Fruit fly (Drosophila melanogaster) whole organism, embryonic: ENCODE measurements around the gene Sps2.

Experiments used
- Aef1 ChIP-seq: fragments of 200-800 bp; sonication (Bioruptor generic); IDR thresholded peaks from 3 replicates; pipeline ENCODE4 v1.3.6; 2022; ENCODE audit warnings: missing biosample characterization, missing genetic modification characterization
- Atf3 ChIP-seq: fragments of 200-800 bp; sonication (Bioruptor generic); optimal IDR thresholded peaks from 3 replicates; lab custom pipeline; 2016; ENCODE audit warnings: missing biosample characterization, missing genetic modification characterization
- Atf6 ChIP-seq: fragments of 200-800 bp; sonication (Bioruptor generic); IDR thresholded peaks from 2 replicates; pipeline ENCODE4 v1.3.6; 2022; ENCODE audit warnings: missing biosample characterization, missing genetic modification characterization
- CG10147 ChIP-seq: fragments of 200-800 bp; sonication (Bioruptor generic); optimal IDR thresholded peaks from 2 replicates; lab custom pipeline; 2019; ENCODE audit warnings: missing biosample characterization, mild to moderate bottlenecking, missing genetic modification characterization, moderate library complexity
- CG11093 ChIP-seq: fragments of 200-800 bp; sonication (Bioruptor generic); IDR thresholded peaks from 3 replicates; pipeline ENCODE4 v1.3.6; 2022; ENCODE audit warnings: missing biosample characterization, missing genetic modification characterization
- CG11723 ChIP-seq: fragments of 200-800 bp; sonication (Bioruptor generic); optimal IDR thresholded peaks from 2 replicates; lab custom pipeline; 2017; ENCODE audit warnings: missing biosample characterization, mild to moderate bottlenecking, missing genetic modification characterization
- CG13123 ChIP-seq: fragments of 200-800 bp; sonication (Bioruptor generic); optimal IDR thresholded peaks from 2 replicates; lab custom pipeline; 2016; ENCODE audit warnings: missing biosample characterization, missing genetic modification characterization
- CG14014 ChIP-seq: fragments of 200-800 bp; sonication (Bioruptor generic); IDR thresholded peaks from 2 replicates; pipeline ENCODE4 v1.3.6; 2022; ENCODE audit warnings: missing biosample characterization, missing genetic modification characterization
- CG15011 ChIP-seq: fragments of 200-800 bp; sonication (Bioruptor generic); optimal IDR thresholded peaks from 3 replicates; lab custom pipeline; 2018; ENCODE audit warnings: missing biosample characterization, mild to moderate bottlenecking, missing genetic modification characterization
- CG15601 ChIP-seq: fragments of 200-800 bp; sonication (Bioruptor generic); optimal IDR thresholded peaks from 3 replicates; lab custom pipeline; 2019; ENCODE audit warnings: missing biosample characterization, mild to moderate bottlenecking, missing genetic modification characterization, moderate library complexity
- CG16863 ChIP-seq: fragments of 200-800 bp; sonication (Bioruptor generic); optimal IDR thresholded peaks from 3 replicates; lab custom pipeline; 2016; ENCODE audit warnings: missing biosample characterization, missing genetic modification characterization
- CG17359 ChIP-seq: fragments of 200-800 bp; sonication (Bioruptor generic); optimal IDR thresholded peaks from 3 replicates; lab custom pipeline; 2018; ENCODE audit warnings: missing biosample characterization, mild to moderate bottlenecking, missing genetic modification characterization, moderate library complexity
- CG18764 ChIP-seq: fragments of 200-800 bp; sonication (Bioruptor generic); optimal IDR thresholded peaks from 3 replicates; lab custom pipeline; 2016; ENCODE audit warnings: missing biosample characterization, missing genetic modification characterization
- CG3726 ChIP-seq: fragments of 200-800 bp; sonication (Bioruptor generic); IDR thresholded peaks from 3 replicates; pipeline ENCODE4, ENCODE4 v1.3.6; 2022; ENCODE audit warnings: missing biosample characterization, missing genetic modification characterization
- CG7745 ChIP-seq: fragments of 200-800 bp; sonication (Bioruptor generic); optimal IDR thresholded peaks from 2 replicates; lab custom pipeline; 2018; ENCODE audit warnings: missing biosample characterization, mild to moderate bottlenecking, missing genetic modification characterization, moderate library complexity
- CG9727 ChIP-seq: fragments of 200-800 bp; sonication (Bioruptor generic); optimal IDR thresholded peaks from 3 replicates; lab custom pipeline; 2017; ENCODE audit warnings: missing biosample characterization, mild to moderate bottlenecking, missing genetic modification characterization
- D19A ChIP-seq: fragments of 200-800 bp; optimal IDR thresholded peaks from 3 replicates; lab custom pipeline; 2019; ENCODE audit warnings: missing biosample characterization, mild to moderate bottlenecking, missing genetic modification characterization, moderate library complexity
- Ets97D ChIP-seq: fragments of 200-800 bp; sonication (Bioruptor generic); optimal IDR thresholded peaks from 3 replicates; lab custom pipeline; 2016; ENCODE audit warnings: missing biosample characterization, missing genetic modification characterization
- Hand ChIP-seq: fragments of 200-800 bp; sonication (Bioruptor generic); optimal IDR thresholded peaks from 2 replicates; lab custom pipeline; 2017; ENCODE audit warnings: mild to moderate bottlenecking, missing biosample characterization, missing genetic modification reagents, missing genetic modification characterization
- Hey ChIP-seq: fragments of 200-800 bp; sonication (Bioruptor generic); optimal IDR thresholded peaks from 3 replicates; lab custom pipeline; 2018; ENCODE audit warnings: missing biosample characterization, mild to moderate bottlenecking, missing genetic modification characterization
- HmgZ ChIP-seq: fragments of 200-800 bp; sonication (Bioruptor generic); optimal IDR thresholded peaks from 2 replicates; lab custom pipeline; 2018; ENCODE audit warnings: missing biosample characterization, mild to moderate bottlenecking, missing genetic modification characterization
- Hsf ChIP-seq: fragments of 200-800 bp; sonication (Bioruptor generic); optimal IDR thresholded peaks from 3 replicates; lab custom pipeline; 2016; ENCODE audit warnings: missing biosample characterization, missing genetic modification characterization
- Lim3 ChIP-seq: fragments of 200-800 bp; sonication (Bioruptor generic); IDR thresholded peaks from 2 replicates; pipeline ENCODE4 v1.3.6; 2022; ENCODE audit warnings: missing biosample characterization, missing genetic modification characterization
- MBD-R2 ChIP-seq: fragments of 200-800 bp; sonication (Bioruptor generic); IDR thresholded peaks from 2 replicates; pipeline ENCODE4 v1.3.6; 2022; ENCODE audit warnings: missing biosample characterization, missing genetic modification characterization
- MESR4 ChIP-seq: fragments of 200-800 bp; sonication (Bioruptor generic); optimal IDR thresholded peaks from 2 replicates; lab custom pipeline; 2018; ENCODE audit warnings: missing biosample characterization, mild to moderate bottlenecking, missing genetic modification characterization, moderate library complexity
- Myb ChIP-seq: fragments of 200-800 bp; sonication (Bioruptor generic); optimal IDR thresholded peaks from 2 replicates; lab custom pipeline; 2016; ENCODE audit warnings: missing biosample characterization, missing genetic modification characterization
- Nf-YA ChIP-seq: fragments of 200-800 bp; sonication (Bioruptor generic); IDR thresholded peaks from 2 replicates; pipeline ENCODE4 v1.3.6; 2022; ENCODE audit warnings: missing biosample characterization, missing genetic modification characterization
- Tbp ChIP-seq: fragments of >200 bp; optimal IDR thresholded peaks from 2 replicates; lab custom pipeline; 2018; ENCODE audit warnings: missing biosample characterization, missing genetic modification characterization
- Xbp1 ChIP-seq: fragments of 200-800 bp; sonication (Bioruptor generic); optimal IDR thresholded peaks from 3 replicates; lab custom pipeline; 2016; ENCODE audit warnings: missing biosample characterization, mild to moderate bottlenecking, missing genetic modification characterization
- ara ChIP-seq: fragments of 200-800 bp; sonication (Bioruptor generic); IDR thresholded peaks from 2 replicates; pipeline ENCODE4 v1.3.6; 2022; ENCODE audit warnings: missing biosample characterization, missing genetic modification characterization
- bowl ChIP-seq: fragments of 200-800 bp; sonication (Bioruptor generic); IDR thresholded peaks from 2 replicates; pipeline ENCODE4 v1.3.6; 2022; ENCODE audit warnings: missing biosample characterization, missing genetic modification characterization
- br ChIP-seq: fragments of >200 bp; optimal IDR thresholded peaks from 2 replicates; lab custom pipeline; 2017
- crp ChIP-seq, 2 experiments: fragments of 200-800 bp; sonication (Bioruptor generic); optimal IDR thresholded peaks; 2 replicates in 1 of 2; 3 replicates in 1 of 2; lab custom pipeline; 2017; ENCODE audit warnings: missing biosample characterization in 2 of 2, missing genetic modification characterization in 2 of 2, mild to moderate bottlenecking in 1 of 2, moderate library complexity in 1 of 2
- disco-r ChIP-seq: fragments of 200-800 bp; sonication (Bioruptor generic); optimal IDR thresholded peaks from 2 replicates; lab custom pipeline; 2016; ENCODE audit warnings: missing biosample characterization, missing genetic modification characterization
- emc ChIP-seq: fragments of 200-800 bp; sonication (Bioruptor generic); optimal IDR thresholded peaks from 2 replicates; lab custom pipeline; 2016; ENCODE audit warnings: missing biosample characterization, missing genetic modification characterization
- ems ChIP-seq: fragments of 200-800 bp; sonication (Bioruptor generic); optimal IDR thresholded peaks from 3 replicates; lab custom pipeline; 2016; ENCODE audit warnings: missing biosample characterization, missing genetic modification characterization
- en ChIP-seq: fragments of 200-800 bp; sonication (Bioruptor generic); optimal IDR thresholded peaks from 2 replicates; lab custom pipeline; 2016; ENCODE audit warnings: missing biosample characterization, missing genetic modification characterization
- eve ChIP-seq, 2 experiments: fragments of >200 bp; optimal IDR thresholded peaks; 2 replicates each; lab custom pipeline; 2017; ENCODE audit warnings: missing biosample characterization in 2 of 2, missing genetic modification characterization in 2 of 2
- fd64A ChIP-seq: fragments of 200-800 bp; sonication (Bioruptor generic); optimal IDR thresholded peaks from 3 replicates; lab custom pipeline; 2018; ENCODE audit warnings: missing biosample characterization, mild to moderate bottlenecking, missing genetic modification characterization
- ham ChIP-seq: fragments of 200-800 bp; sonication (Bioruptor generic); IDR thresholded peaks from 2 replicates; pipeline ENCODE4 v1.3.6; 2022; ENCODE audit warnings: missing biosample characterization, missing genetic modification characterization
- phol ChIP-seq: fragments of 200-800 bp; sonication (Bioruptor generic); optimal IDR thresholded peaks from 3 replicates; lab custom pipeline; 2018; ENCODE audit warnings: missing biosample characterization, mild to moderate bottlenecking, missing genetic modification characterization, moderate library complexity
- prd ChIP-seq, 3 experiments: fragments of >200 bp in 2 of 3; fragments of 200-800 bp in 1 of 3; sonication (Bioruptor generic) in 1 of 3; optimal IDR thresholded peaks in 2 of 3; IDR thresholded peaks in 1 of 3; 2 replicates in 2 of 3; 3 replicates in 1 of 3; pipeline versions ENCODE4 v1.3.6 to Lab custom; 2017 to 2022; ENCODE audit warnings: missing biosample characterization in 1 of 3, missing genetic modification characterization in 1 of 3
- pros ChIP-seq: fragments of 200-800 bp; sonication (Bioruptor generic); optimal IDR thresholded peaks from 3 replicates; lab custom pipeline; 2019; ENCODE audit warnings: missing biosample characterization, mild to moderate bottlenecking, missing genetic modification characterization, moderate library complexity
- row ChIP-seq: fragments of 200-800 bp; sonication (Bioruptor generic); IDR thresholded peaks from 3 replicates; pipeline ENCODE4 v1.3.6; 2022; ENCODE audit warnings: missing biosample characterization, missing genetic modification characterization
- sqz ChIP-seq: fragments of 200-800 bp; sonication (Bioruptor generic); optimal IDR thresholded peaks from 3 replicates; lab custom pipeline; 2018; ENCODE audit warnings: missing biosample characterization, mild to moderate bottlenecking, missing genetic modification characterization
- stwl ChIP-seq: fragments of 200-800 bp; sonication (Bioruptor generic); optimal IDR thresholded peaks from 3 replicates; lab custom pipeline; 2018; ENCODE audit warnings: missing biosample characterization, mild to moderate bottlenecking, missing genetic modification characterization, moderate library complexity
- tio ChIP-seq: fragments of 200-800 bp; sonication (Bioruptor generic); optimal IDR thresholded peaks from 2 replicates; lab custom pipeline; 2017; ENCODE audit warnings: missing biosample characterization, missing genetic modification characterization, inconsistent platforms
- unc-4 ChIP-seq: fragments of 200-800 bp; sonication (Bioruptor generic); IDR thresholded peaks from 2 replicates; pipeline ENCODE4 v1.3.6; 2022; ENCODE audit warnings: missing biosample characterization, missing genetic modification characterization; ENCODE audit not compliant: partially characterized antibody
- zen2 ChIP-seq: fragments of 200-800 bp; sonication (Bioruptor generic); IDR thresholded peaks from 3 replicates; pipeline ENCODE4 v1.3.6; 2022; ENCODE audit warnings: missing biosample characterization, missing genetic modification characterization; ENCODE audit not compliant: partially characterized antibody
- zfh1 ChIP-seq: fragments of 200-800 bp; sonication (Bioruptor generic); IDR thresholded peaks from 3 replicates; pipeline ENCODE4 v1.3.6; 2022; ENCODE audit warnings: missing biosample characterization, missing genetic modification characterization

The Sps2 gene

DNA sequence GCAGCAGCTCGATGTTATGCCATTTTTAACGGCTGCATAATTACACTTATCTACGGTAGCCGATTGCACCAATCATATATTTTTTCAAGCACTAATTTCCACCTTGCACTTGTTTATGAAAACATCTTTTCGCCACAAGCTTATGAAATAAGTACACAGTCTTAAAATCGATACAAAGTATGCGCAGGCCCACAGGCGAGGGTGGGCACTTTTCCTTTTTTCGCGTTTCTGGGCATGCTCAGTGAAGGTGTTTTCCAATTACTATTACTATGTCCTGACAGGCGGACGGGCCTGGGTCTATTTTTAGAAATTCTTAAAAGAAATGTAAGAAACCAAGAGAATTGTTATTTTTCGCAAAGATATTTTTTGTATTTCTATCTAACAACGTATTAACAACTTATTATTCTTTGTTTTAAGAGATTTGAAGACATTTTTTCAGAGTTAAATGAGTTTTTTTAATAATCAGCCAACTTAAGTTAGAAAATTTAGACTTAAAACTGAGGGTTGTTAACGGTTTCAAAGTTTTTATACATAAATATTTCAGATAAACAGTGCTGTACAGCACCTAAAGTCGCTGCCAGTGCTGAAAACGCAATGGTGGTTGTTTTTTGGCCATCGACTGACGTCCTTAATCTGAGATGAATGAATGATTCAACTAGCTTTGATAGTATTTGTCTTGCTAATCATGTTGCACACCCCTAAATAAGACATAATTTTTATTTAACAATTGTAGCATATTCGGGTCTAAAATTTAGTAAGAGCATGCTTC is 31.6 kb upstream of the Sps2 start, which contains the start of gene Cdk5alpha (continued):
- TF ChIP-seq fd64A (no peak), D19A (tag; lab: Kevin White, UChicago) (no peak), Atf3 (GFP tag; lab: Kevin White, UChicago) (no peak), CG16863 (GFP tag; lab: Kevin White, UChicago) (no peak), CG7745 (tag; lab: Kevin White, UChicago) (no peak), MESR4 (GFP tag; lab: Kevin White, UChicago) (peak; percentile 8), CG17359 (tag; lab: Kevin White, UChicago) (no peak), Hsf (no peak), eve (GFP tag; optimal IDR thresholded peaks at IDR 0.05; lab: Kevin White, UChicago) (no peak), Aef1 (GFP tag; lab: Robert Waterston, UW) (no peak), stwl (tag; lab: Kevin White, UChicago) (peak; percentile 98), CG14014 (GFP tag; lab: Robert Waterston, UW) (no peak), bowl (no peak), Myb (GFP tag; lab: Kevin White, UChicago) (peak; percentile 41), Xbp1 (GFP tag; lab: Kevin White, UChicago) (no peak), CG15601 (tag; lab: Kevin White, UChicago) (peak; percentile 26), Hand (GFP tag; lab: Kevin White, UChicago) (no peak), CG18764 (GFP tag; lab: Kevin White, UChicago) (no peak), row (GFP tag; lab: Robert Waterston, UW) (no peak), sqz (GFP tag; lab: Kevin White, UChicago) (no peak), CG10147 (GFP tag; lab: Kevin White, UChicago) (no peak), ham (no peak), disco-r (no peak), ara (GFP tag; lab: Robert Waterston, UW) (no peak), CG11093 (GFP tag; lab: Robert Waterston, UW) (no peak), Lim3 (GFP tag; lab: Robert Waterston, UW) (no peak), CG13123 (GFP tag; lab: Kevin White, UChicago) (no peak), MBD-R2 (GFP tag; lab: Robert Waterston, UW) (no peak), ems (GFP tag; lab: Kevin White, UChicago) (peak; percentile 17), unc-4 (GFP tag; lab: Robert Waterston, UW) (no peak), pros (no peak), zen2 (no peak), Ets97D (GFP tag; lab: Kevin White, UChicago) (no peak), CG9727 (GFP tag; lab: Kevin White, UChicago) (no peak), zfh1 (GFP tag; lab: Robert Waterston, UW) (no peak), HmgZ (tag; lab: Kevin White, UChicago) (no peak), br (lab: Kevin White, UChicago) (no peak), Tbp (GFP tag; lab: Kevin White, UChicago) (no peak), tio (GFP tag; lab: Kevin White, UChicago) (no peak), Nf-YA (GFP tag; lab: Robert Waterston, UW) (no peak), CG15011 (GFP tag; lab: Kevin White, UChicago) (no peak), CG3726 (GFP tag; lab: Robert Waterston, UW) (no peak), CG11723 (GFP tag; lab: Kevin White, UChicago) (no peak), Hey (no peak), en (GFP tag; lab: Kevin White, UChicago) (no peak), prd (optimal IDR thresholded peaks at IDR 0.05; lab: Kevin White, UChicago) (no peak), prd (GFP tag; IDR thresholded peaks at IDR 0.05; lab: Robert Waterston, UW) (no peak), phol (no peak), emc (GFP tag; lab: Kevin White, UChicago) (no peak), Atf6 (GFP tag; lab: Robert Waterston, UW) (no peak), crp (GFP tag; optimal IDR thresholded peaks at IDR 0.05; lab: Kevin White, UChicago) (no peak)
